Worm (Caenorhabditis elegans): ENCODE measurements around the gene C29A12.1.

- TF ChIP-seq lsy-2 (tag; optimal IDR thresholded peaks at IDR 0.05), result no peak
- no peak for TF ChIP-seq lin-11 (tag; optimal IDR thresholded peaks at IDR 0.05)
- no peak for TF ChIP-seq alr-1 (tag; optimal IDR thresholded peaks at IDR 0.05)
- TF ChIP-seq nhr-77 (tag; optimal IDR thresholded peaks at IDR 0.05), result no peak
- TF ChIP-seq snpc-4 (tag; optimal IDR thresholded peaks at IDR 0.05), result no peak
- TF ChIP-seq skn-1 (tag; optimal IDR thresholded peaks at IDR 0.05), result no peak
- no peak for TF ChIP-seq sma-9 (GFP tag; optimal IDR thresholded peaks at IDR 0.05)
- TF ChIP-seq sma-9 (tag; optimal IDR thresholded peaks at IDR 0.05), result no peak
These were observed 11.4 kb upstream of the C29A12.1 start, which contains the start of gene nrx-1 for ce11 chrV:10824711-10825110.
